Worm (Caenorhabditis elegans): ENCODE measurements around the gene nhr-35.

nhr-35 gene

ce11 chrX:4498078-4498477 is 34.4 kb upstream of the nhr-35 start:
- TF ChIP-seq pes-1 (GFP tag; IDR thresholded peaks at IDR 0.05) (no peak), ets-7 (tag; optimal IDR thresholded peaks at IDR 0.05) (no peak), hmbx-1 (tag; optimal IDR thresholded peaks at IDR 0.05) (no peak), hnd-1 (tag; optimal IDR thresholded peaks at IDR 0.05) (no peak), ceh-13 (GFP tag; optimal IDR thresholded peaks at IDR 0.05) (no peak), F13C5.2 (tag; optimal IDR thresholded peaks at IDR 0.05) (no peak), B0310.2 (tag; optimal IDR thresholded peaks at IDR 0.05) (no peak)

ce11 chrX:4498478-4498877 is 34.0 kb upstream of the nhr-35 start:
- TF ChIP-seq ama-1 (optimal IDR thresholded peaks at IDR 0.05) (no peak), aly-1 (tag; optimal IDR thresholded peaks at IDR 0.05) (no peak), hmg-4 (GFP tag; optimal IDR thresholded peaks at IDR 0.05) (peak; percentile 77), ceh-36 (tag; optimal IDR thresholded peaks at IDR 0.05) (no peak), tra-4 (tag; optimal IDR thresholded peaks at IDR 0.05) (no peak)

- TF ChIP-seq aly-1 (tag; optimal IDR thresholded peaks at IDR 0.05) (no peak), sea-1 (GFP tag; conservative IDR thresholded peaks at IDR 0.05) (no peak), hmbx-1 (tag; optimal IDR thresholded peaks at IDR 0.05) (no peak), scrt-1 (GFP tag; IDR thresholded peaks at IDR 0.05) (no peak), ets-7 (tag; optimal IDR thresholded peaks at IDR 0.05) (no peak), tra-4 (tag; optimal IDR thresholded peaks at IDR 0.05) (no peak), pes-1 (GFP tag; IDR thresholded peaks at IDR 0.05) (no peak), B0310.2 (tag; optimal IDR thresholded peaks at IDR 0.05) (no peak), tbx-37 (GFP tag; conservative IDR thresholded peaks at IDR 0.05) (no peak), ama-1 (optimal IDR thresholded peaks at IDR 0.05) (no peak), hnd-1 (tag; optimal IDR thresholded peaks at IDR 0.05) (no peak), F13C5.2 (tag; optimal IDR thresholded peaks at IDR 0.05) (no peak), ceh-36 (tag; optimal IDR thresholded peaks at IDR 0.05) (no peak), ceh-13 (GFP tag; optimal IDR thresholded peaks at IDR 0.05) (no peak), flt-1 (GFP tag; IDR thresholded peaks at IDR 0.05) (no peak), tbx-11 (GFP tag; IDR thresholded peaks at IDR 0.05) (no peak), hmg-4 (GFP tag; optimal IDR thresholded peaks at IDR 0.05) (no peak)
Measured at ce11 chrX:4500499-4500898, 32.0 kb upstream of the nhr-35 start.

ce11 chrX:4502039-4502438 is 30.5 kb upstream of the nhr-35 start:
- TF ChIP-seq hnd-1 (tag; optimal IDR thresholded peaks at IDR 0.05) (no peak), pes-1 (GFP tag; IDR thresholded peaks at IDR 0.05) (no peak), sea-1 (GFP tag; conservative IDR thresholded peaks at IDR 0.05) (no peak), ama-1 (optimal IDR thresholded peaks at IDR 0.05) (no peak), B0310.2 (tag; optimal IDR thresholded peaks at IDR 0.05) (no peak), tbx-37 (GFP tag; conservative IDR thresholded peaks at IDR 0.05) (no peak), tbx-11 (GFP tag; IDR thresholded peaks at IDR 0.05) (no peak), F13C5.2 (tag; optimal IDR thresholded peaks at IDR 0.05) (no peak), ceh-13 (GFP tag; optimal IDR thresholded peaks at IDR 0.05) (no peak), hmg-4 (GFP tag; optimal IDR thresholded peaks at IDR 0.05) (no peak), flt-1 (GFP tag; IDR thresholded peaks at IDR 0.05) (no peak), ceh-36 (tag; optimal IDR thresholded peaks at IDR 0.05) (no peak), scrt-1 (GFP tag; IDR thresholded peaks at IDR 0.05) (no peak), ets-7 (tag; optimal IDR thresholded peaks at IDR 0.05) (no peak), hmbx-1 (tag; optimal IDR thresholded peaks at IDR 0.05) (no peak), aly-1 (tag; optimal IDR thresholded peaks at IDR 0.05) (no peak), tra-4 (tag; optimal IDR thresholded peaks at IDR 0.05) (no peak)

- TF ChIP-seq flt-1 (GFP tag; IDR thresholded peaks at IDR 0.05) (no peak), F13C5.2 (tag; optimal IDR thresholded peaks at IDR 0.05) (no peak), ceh-36 (tag; optimal IDR thresholded peaks at IDR 0.05) (no peak), hnd-1 (tag; optimal IDR thresholded peaks at IDR 0.05) (no peak), ets-7 (tag; optimal IDR thresholded peaks at IDR 0.05) (no peak), tbx-11 (GFP tag; IDR thresholded peaks at IDR 0.05) (no peak), B0310.2 (tag; optimal IDR thresholded peaks at IDR 0.05) (no peak), ceh-13 (GFP tag; optimal IDR thresholded peaks at IDR 0.05) (no peak), pes-1 (GFP tag; IDR thresholded peaks at IDR 0.05) (no peak), sea-1 (GFP tag; conservative IDR thresholded peaks at IDR 0.05) (no peak), hmbx-1 (tag; optimal IDR thresholded peaks at IDR 0.05) (no peak), tra-4 (tag; optimal IDR thresholded peaks at IDR 0.05) (no peak), hmg-4 (GFP tag; optimal IDR thresholded peaks at IDR 0.05) (no peak), ama-1 (optimal IDR thresholded peaks at IDR 0.05) (no peak), tbx-37 (GFP tag; conservative IDR thresholded peaks at IDR 0.05) (no peak), aly-1 (tag; optimal IDR thresholded peaks at IDR 0.05) (no peak), scrt-1 (GFP tag; IDR thresholded peaks at IDR 0.05) (no peak)
Measured at ce11 chrX:4503259-4503658, 29.2 kb upstream of the nhr-35 start.

- TF ChIP-seq sea-1 (GFP tag; conservative IDR thresholded peaks at IDR 0.05), result peak; percentile 51; the same call in 1 of the 2 replicates
- peak; percentile 49 for TF ChIP-seq F13C5.2 (tag; optimal IDR thresholded peaks at IDR 0.05)
- peak; percentile 25 for TF ChIP-seq hmg-4 (GFP tag; optimal IDR thresholded peaks at IDR 0.05)
- no peak for TF ChIP-seq tbx-37 (GFP tag; conservative IDR thresholded peaks at IDR 0.05)
Measured at ce11 chrX:4504108-4504668, 28.3 kb upstream of the nhr-35 start, which contains the start of gene dgk-2. TSS of gene dgk-2 (minus strand) at chrX:4504388.

ce11 chrX:4507122-4507681 is 25.3 kb upstream of the nhr-35 start:
- no peak for TF ChIP-seq F13C5.2 (tag; optimal IDR thresholded peaks at IDR 0.05)
- TF ChIP-seq tbx-37 (GFP tag; conservative IDR thresholded peaks at IDR 0.05), result no peak
- TF ChIP-seq hmg-4 (GFP tag; optimal IDR thresholded peaks at IDR 0.05), result no peak
- no peak for TF ChIP-seq ets-7 (tag; optimal IDR thresholded peaks at IDR 0.05)
- no peak for TF ChIP-seq flt-1 (GFP tag; IDR thresholded peaks at IDR 0.05)
- TF ChIP-seq pes-1 (GFP tag; IDR thresholded peaks at IDR 0.05), result no peak
- TF ChIP-seq scrt-1 (GFP tag; IDR thresholded peaks at IDR 0.05), result no peak
- TF ChIP-seq ama-1 (optimal IDR thresholded peaks at IDR 0.05), result no peak
- TF ChIP-seq aly-1 (tag; optimal IDR thresholded peaks at IDR 0.05), result no peak
- TF ChIP-seq sea-1 (GFP tag; conservative IDR thresholded peaks at IDR 0.05), result no peak
- no peak for TF ChIP-seq ceh-13 (GFP tag; optimal IDR thresholded peaks at IDR 0.05)
- TF ChIP-seq hnd-1 (tag; optimal IDR thresholded peaks at IDR 0.05), result no peak

Data from whole organism, early embryonic.